Fruit fly (Drosophila melanogaster): ENCODE data around the gene Kap-alpha3.
A peak's percentile ranks its signal among the peaks of the same experiment; 100 is the strongest.

The Kap-alpha3 gene

DNA sequence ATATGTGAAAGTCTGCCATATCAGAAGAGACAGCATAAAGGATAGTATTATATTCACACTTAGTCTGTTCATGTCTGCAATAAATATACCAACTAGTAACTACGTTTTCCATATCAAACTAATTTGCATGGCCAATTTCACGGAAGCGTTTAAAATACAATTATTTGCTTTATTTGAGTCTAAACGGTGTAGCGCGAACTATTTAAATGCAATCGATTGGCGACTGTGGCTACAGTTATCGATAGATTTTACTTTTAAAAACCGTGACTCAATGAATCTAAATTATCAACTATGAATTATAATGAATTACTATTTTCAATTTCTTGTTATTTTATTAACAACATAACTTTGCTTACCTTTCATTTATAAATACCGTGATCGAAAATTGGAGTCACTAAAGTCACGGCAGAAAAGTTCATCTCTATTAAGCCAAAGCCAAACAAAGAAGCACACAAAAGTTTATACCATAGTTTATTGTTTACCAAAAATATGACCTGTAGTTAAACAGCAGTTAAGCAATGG, 49.4 kb upstream of the Kap-alpha3 start, which contains the start of the genes CG9427 and CG8319 (continued):
- peak; percentile 93 for TF ChIP-seq fkh (GFP tag; optimal IDR thresholded peaks at IDR 0.05)
- TF ChIP-seq CG16779 (tag; optimal IDR thresholded peaks at IDR 0.05), result no peak
- TF ChIP-seq CG32006 (GFP tag; optimal IDR thresholded peaks at IDR 0.05), result no peak
- TF ChIP-seq CG6792 (GFP tag; optimal IDR thresholded peaks at IDR 0.05), result peak; percentile 46
- no peak for TF ChIP-seq ss (GFP tag; optimal IDR thresholded peaks at IDR 0.05)
- no peak for TF ChIP-seq fd85E (GFP tag; optimal IDR thresholded peaks at IDR 0.05)
- no peak for TF ChIP-seq CG11762 (GFP tag; optimal IDR thresholded peaks at IDR 0.05; ENCODE audit: insufficient read depth)
- TF ChIP-seq CG8632 (GFP tag; optimal IDR thresholded peaks at IDR 0.05), result no peak
- TF ChIP-seq CG10631 (GFP tag; optimal IDR thresholded peaks at IDR 0.05), result peak; percentile 63
- no peak for TF ChIP-seq Blimp-1 (GFP tag; optimal IDR thresholded peaks at IDR 0.05)
- no peak for TF ChIP-seq CG6276 (GFP tag; optimal IDR thresholded peaks at IDR 0.05)
- peak; percentile 80 for TF ChIP-seq esn (GFP tag; optimal IDR thresholded peaks at IDR 0.05)
- TF ChIP-seq cyc (GFP tag; optimal IDR thresholded peaks at IDR 0.05), result peak; percentile 63
- TF ChIP-seq Eip75B (GFP tag; optimal IDR thresholded peaks at IDR 0.05), result peak; percentile 66
- TF ChIP-seq Hr39 (GFP tag; optimal IDR thresholded peaks at IDR 0.05), result peak; percentile 55
- peak; percentile 97 for TF ChIP-seq Sox14 (GFP tag; optimal IDR thresholded peaks at IDR 0.05)

- TF ChIP-seq CG6854 (GFP tag; optimal IDR thresholded peaks at IDR 0.05) (peak; percentile 6), Lpt (GFP tag; optimal IDR thresholded peaks at IDR 0.05) (no peak), CG6808 (GFP tag; optimal IDR thresholded peaks at IDR 0.05) (no peak), Eip75B (GFP tag; optimal IDR thresholded peaks at IDR 0.05) (no peak), Sox15 (GFP tag; optimal IDR thresholded peaks at IDR 0.05) (no peak), CG3032 (tag; optimal IDR thresholded peaks at IDR 0.05) (no peak), topi (GFP tag; optimal IDR thresholded peaks at IDR 0.05) (no peak), CG8632 (GFP tag; optimal IDR thresholded peaks at IDR 0.05) (no peak), CG15336 (GFP tag; IDR thresholded peaks at IDR 0.05) (no peak), Eip78C (GFP tag) (peak; percentile 14)
Measured at dm6 chr3R:9626266-9626665, 48.7 kb upstream of the Kap-alpha3 start.

- no peak for TF ChIP-seq cyc (GFP tag; optimal IDR thresholded peaks at IDR 0.05)
- no peak for TF ChIP-seq CG8632 (GFP tag; optimal IDR thresholded peaks at IDR 0.05)
- TF ChIP-seq Hr4 (GFP tag; optimal IDR thresholded peaks at IDR 0.05), result no peak
- no peak for TF ChIP-seq CG11902 (GFP tag; optimal IDR thresholded peaks at IDR 0.05)
- no peak for TF ChIP-seq CG6854 (GFP tag; optimal IDR thresholded peaks at IDR 0.05)
- TF ChIP-seq CG3032 (tag; optimal IDR thresholded peaks at IDR 0.05), result no peak
- TF ChIP-seq Smox (GFP tag; optimal IDR thresholded peaks at IDR 0.05), result no peak
- no peak for TF ChIP-seq Sox14 (GFP tag; optimal IDR thresholded peaks at IDR 0.05)
- no peak for TF ChIP-seq Met (GFP tag; optimal IDR thresholded peaks at IDR 0.05)
- no peak for TF ChIP-seq CG6276 (GFP tag; optimal IDR thresholded peaks at IDR 0.05)
- TF ChIP-seq CG1621 (tag; optimal IDR thresholded peaks at IDR 0.05), result peak; percentile 56
- TF ChIP-seq fkh (GFP tag; optimal IDR thresholded peaks at IDR 0.05), result peak; percentile 17
- TF ChIP-seq Blimp-1 (GFP tag; optimal IDR thresholded peaks at IDR 0.05), result no peak
- peak; percentile 31; the same call in 1 of the 3 replicates for TF ChIP-seq CG6163 (GFP tag; IDR thresholded peaks at IDR 0.05)
- 0 out of 2 replicates have a peak, but pooled peaks have one; percentile 22 for TF ChIP-seq CG15336 (GFP tag; IDR thresholded peaks at IDR 0.05)
- no peak for TF ChIP-seq ss (GFP tag; optimal IDR thresholded peaks at IDR 0.05)
- no peak for TF ChIP-seq CG9139 (GFP tag; optimal IDR thresholded peaks at IDR 0.05)
- no peak for TF ChIP-seq CG34406 (GFP tag; optimal IDR thresholded peaks at IDR 0.05)
- TF ChIP-seq fd59A (GFP tag; optimal IDR thresholded peaks at IDR 0.05), result no peak
- TF ChIP-seq CG6808 (GFP tag; optimal IDR thresholded peaks at IDR 0.05), result no peak
- no peak for TF ChIP-seq CG6792 (GFP tag; optimal IDR thresholded peaks at IDR 0.05)
- no peak for TF ChIP-seq Ets96B (tag; optimal IDR thresholded peaks at IDR 0.05)
- TF ChIP-seq CG4318 (GFP tag; optimal IDR thresholded peaks at IDR 0.05), result no peak
- peak; percentile 52 for TF ChIP-seq vri (GFP tag; optimal IDR thresholded peaks at IDR 0.05)
- TF ChIP-seq lz (GFP tag; optimal IDR thresholded peaks at IDR 0.05), result no peak
- no peak for TF ChIP-seq CG32006 (GFP tag; optimal IDR thresholded peaks at IDR 0.05)
Measured at dm6 chr3R:9625443-9625842, 47.9 kb upstream of the Kap-alpha3 start.
